Fruit fly (Drosophila melanogaster) S2 (cell line): ENCODE measurements around the gene CG42264.

Experiments used
- CG8478 ChIP-seq: fragments of >200 bp; optimal IDR thresholded peaks from 2 replicates; lab custom pipeline; 2018
- CTCF ChIP-seq, 2 experiments: fragments of >200 bp; optimal IDR thresholded peaks; 2 replicates each; lab custom pipeline; 2018

DNA sequence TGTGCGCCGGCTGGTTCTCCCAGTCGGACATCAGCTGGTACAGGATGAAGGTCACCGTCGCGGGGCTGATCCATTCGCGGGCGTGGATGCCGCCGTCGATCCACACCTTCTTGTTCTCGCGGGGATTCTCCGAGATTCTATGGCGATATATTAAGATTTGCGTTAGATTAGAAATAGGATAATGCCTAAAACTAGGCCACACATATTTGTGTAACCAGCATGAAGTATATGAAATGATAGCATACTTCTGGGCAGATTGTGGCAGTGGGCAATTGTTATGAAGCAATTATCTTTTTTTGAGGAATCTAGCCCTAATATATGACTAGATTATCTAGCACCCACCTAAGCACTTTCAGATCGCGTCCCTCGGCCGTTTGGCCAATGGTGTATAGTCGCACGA is 9.7 kb downstream of the CG42264 start:
- no peak for TF ChIP-seq CG8478 (lab: Kevin White, UChicago)
- no peak for TF ChIP-seq CTCF (optimal IDR thresholded peaks at IDR 0.05; lab: Kevin White, UChicago)
